Fruit fly (Drosophila melanogaster): ENCODE measurements around the gene Acsf2.

Acsf2 gene

dm6 chr2L:5306373-5306997, 35.5 kb downstream of the Acsf2 start (continued):
- TF ChIP-seq Ets97D (GFP tag; optimal IDR thresholded peaks at IDR 0.05) (no peak), gem (tag; optimal IDR thresholded peaks at IDR 0.05) (no peak), nmo (GFP tag; optimal IDR thresholded peaks at IDR 0.05) (peak; percentile 14), CG17186 (GFP tag; optimal IDR thresholded peaks at IDR 0.05) (no peak), CG2875 (GFP tag; optimal IDR thresholded peaks at IDR 0.05) (peak; percentile 13), ci (GFP tag; IDR thresholded peaks at IDR 0.05) (peak; percentile 39; the same call in 1 of the 3 replicates), wek (GFP tag; optimal IDR thresholded peaks at IDR 0.05) (no peak), slp2 (GFP tag; optimal IDR thresholded peaks at IDR 0.05) (no peak), CG11560 (tag; IDR thresholded peaks at IDR 0.05) (no peak), usp (GFP tag; optimal IDR thresholded peaks at IDR 0.05) (no peak), Drgx (GFP tag; IDR thresholded peaks at IDR 0.05) (no peak), Spps (tag; optimal IDR thresholded peaks at IDR 0.05) (no peak), Med (GFP tag) (peak; percentile 68), pros (GFP tag; optimal IDR thresholded peaks at IDR 0.05) (peak; percentile 77), cato (GFP tag; optimal IDR thresholded peaks at IDR 0.05; ENCODE audit: borderline replicate concordance) (no peak), CG13123 (GFP tag; optimal IDR thresholded peaks at IDR 0.05) (no peak), HmgZ (tag; optimal IDR thresholded peaks at IDR 0.05) (peak; percentile 21), CG5953 (GFP tag; IDR thresholded peaks at IDR 0.05) (no peak), CG2712 (tag; optimal IDR thresholded peaks at IDR 0.05) (no peak), CG10274 (GFP tag; optimal IDR thresholded peaks at IDR 0.05) (no peak), ro (GFP tag; IDR thresholded peaks at IDR 0.05) (no peak), CG13296 (GFP tag; optimal IDR thresholded peaks at IDR 0.05) (no peak), CG17612 (GFP tag; IDR thresholded peaks at IDR 0.05) (no peak), CG12942 (GFP tag; optimal IDR thresholded peaks at IDR 0.05) (no peak), CG3995 (GFP tag; optimal IDR thresholded peaks at IDR 0.05) (no peak), CG34376 (GFP tag; optimal IDR thresholded peaks at IDR 0.05) (no peak), Dek (tag; optimal IDR thresholded peaks at IDR 0.05) (no peak), CTCF (GFP tag; optimal IDR thresholded peaks at IDR 0.05) (peak; percentile 23), Mrtf (GFP tag; IDR thresholded peaks at IDR 0.05) (0 out of 3 replicates have a peak, but pooled peaks have one; percentile 8), CG17361 (GFP tag; IDR thresholded peaks at IDR 0.05) (no peak), CG15073 (GFP tag; optimal IDR thresholded peaks at IDR 0.05) (no peak), nom (GFP tag; optimal IDR thresholded peaks at IDR 0.05) (peak; percentile 13), dmrt99B (tag; optimal IDR thresholded peaks at IDR 0.05) (no peak), CHES-1-like (GFP tag; optimal IDR thresholded peaks at IDR 0.05) (no peak), unpg (GFP tag; optimal IDR thresholded peaks at IDR 0.05) (no peak), Dp (GFP tag; optimal IDR thresholded peaks at IDR 0.05) (no peak), chinmo (GFP tag; IDR thresholded peaks at IDR 0.05; ENCODE audit: partially characterized antibody) (peak; percentile 88; the same call in 3 of the 4 replicates), zen (tag; optimal IDR thresholded peaks at IDR 0.05) (no peak), pum (GFP tag; optimal IDR thresholded peaks at IDR 0.05) (no peak), twi (tag; optimal IDR thresholded peaks at IDR 0.05) (no peak), Nf-YB (GFP tag; optimal IDR thresholded peaks at IDR 0.05) (no peak), CG1792 (GFP tag; optimal IDR thresholded peaks at IDR 0.05) (no peak), CG12104 (GFP tag; optimal IDR thresholded peaks at IDR 0.05) (no peak), shn (GFP tag; optimal IDR thresholded peaks at IDR 0.05) (no peak), vvl (GFP tag; IDR thresholded peaks at IDR 0.05) (no peak), CG17328 (GFP tag; IDR thresholded peaks at IDR 0.05) (no peak), CG11723 (GFP tag; optimal IDR thresholded peaks at IDR 0.05) (no peak), disco-r (GFP tag; optimal IDR thresholded peaks at IDR 0.05) (no peak), NC2β (GFP tag; optimal IDR thresholded peaks at IDR 0.05) (no peak), CG11695 (GFP tag; IDR thresholded peaks at IDR 0.05) (no peak), sc (optimal IDR thresholded peaks at IDR 0.05) (no peak), sc (GFP tag; optimal IDR thresholded peaks at IDR 0.05) (no peak)

Data from whole organism, embryonic.